Worm (Caenorhabditis elegans): ENCODE results near the gene C04E7.3.

The C04E7.3 gene

ce11 chrX:353134-353669 lies 6.2 kb upstream of the C04E7.3 start, which contains the start of gene sor-3 (continued):
- TF ChIP-seq ekl-4 (GFP tag; IDR thresholded peaks at IDR 0.05) (peak; percentile 67), lin-40 (tag; optimal IDR thresholded peaks at IDR 0.05) (peak; percentile 91), ceh-91 (GFP tag; IDR thresholded peaks at IDR 0.05) (no peak), F10E7.11 (tag; optimal IDR thresholded peaks at IDR 0.05) (no peak), ceh-40 (GFP tag; IDR thresholded peaks at IDR 0.05) (0 out of 2 replicates have a peak, but pooled peaks have one; percentile 38), pbrm-1 (GFP tag; IDR thresholded peaks at IDR 0.05) (peak; percentile 79), madf-6 (GFP tag; IDR thresholded peaks at IDR 0.05) (peak; percentile 45; the same call in 1 of the 2 replicates), nhr-179 (tag; optimal IDR thresholded peaks at IDR 0.05) (peak; percentile 35), nhr-90 (tag; optimal IDR thresholded peaks at IDR 0.05) (peak; percentile 84), rpc-1 (optimal IDR thresholded peaks at IDR 0.05) (peak; percentile 97), rpc-1 (tag; optimal IDR thresholded peaks at IDR 0.05) (peak; percentile 96), egl-18 (GFP tag; IDR thresholded peaks at IDR 0.05) (0 out of 2 replicates have a peak, but pooled peaks have one; percentile 22), madf-3 (GFP tag; IDR thresholded peaks at IDR 0.05) (no peak), ztf-26 (tag; optimal IDR thresholded peaks at IDR 0.05) (peak; percentile 39), B0261.1 (tag; optimal IDR thresholded peaks at IDR 0.05) (peak; percentile 96), somi-1 (GFP tag; optimal IDR thresholded peaks at IDR 0.05) (peak; percentile 20), ZK185.1 (tag; optimal IDR thresholded peaks at IDR 0.05; ENCODE audit: poor library complexity, severe bottlenecking) (peak; percentile 73), Y53F4B.3 (GFP tag; IDR thresholded peaks at IDR 0.05) (no peak), cebp-1 (GFP tag; IDR thresholded peaks at IDR 0.05) (no peak), cebp-1 (tag; optimal IDR thresholded peaks at IDR 0.05) (no peak), attf-5 (GFP tag; optimal IDR thresholded peaks at IDR 0.05) (peak; percentile 69), Y95B8A.8 (GFP tag; IDR thresholded peaks at IDR 0.05) (no peak), bed-2 (GFP tag; IDR thresholded peaks at IDR 0.05) (peak; percentile 65), hlh-26 (GFP tag; conservative IDR thresholded peaks at IDR 0.05) (no peak), hrde-1 (tag; optimal IDR thresholded peaks at IDR 0.05; ENCODE audit: borderline replicate concordance) (peak; percentile 72), gei-17 (GFP tag; optimal IDR thresholded peaks at IDR 0.05) (peak; percentile 17), F57C9.4 (tag; optimal IDR thresholded peaks at IDR 0.05) (no peak), D2030.7 (GFP tag; IDR thresholded peaks at IDR 0.05) (peak; percentile 84), F52B5.7 (tag; optimal IDR thresholded peaks at IDR 0.05) (no peak), B0336.3 (GFP tag; IDR thresholded peaks at IDR 0.05) (no peak), unc-130 (GFP tag; optimal IDR thresholded peaks at IDR 0.05) (peak; percentile 54), Y67H2A.10 (GFP tag; conservative IDR thresholded peaks at IDR 0.05) (no peak; the same call in 1 of the 2 replicates), ztf-18 (tag; optimal IDR thresholded peaks at IDR 0.05) (peak; percentile 78), dpff-1 (tag; optimal IDR thresholded peaks at IDR 0.05) (no peak), snpc-1.3 (tag; optimal IDR thresholded peaks at IDR 0.05; ENCODE audit: insufficient read depth) (peak; percentile 78), dox-1 (GFP tag; IDR thresholded peaks at IDR 0.05) (peak; percentile 78), nhr-80 (tag; optimal IDR thresholded peaks at IDR 0.05) (no peak), F22D6.2 (tag; optimal IDR thresholded peaks at IDR 0.05) (peak; percentile 61), ztf-28 (GFP tag; IDR thresholded peaks at IDR 0.05) (0 out of 2 replicates have a peak, but pooled peaks have one; percentile 35), lin-54 (GFP tag; optimal IDR thresholded peaks at IDR 0.05) (no peak), ceh-100 (GFP tag; IDR thresholded peaks at IDR 0.05) (no peak), mcd-1 (GFP tag; IDR thresholded peaks at IDR 0.05) (no peak; the same call in 1 of the 2 replicates), nfyb-1 (GFP tag; IDR thresholded peaks at IDR 0.05) (peak; percentile 85), lag-1 (GFP tag; IDR thresholded peaks at IDR 0.05) (no peak), hsf-1 (GFP tag; IDR thresholded peaks at IDR 0.05) (no peak), hmg-20 (GFP tag; IDR thresholded peaks at IDR 0.05) (0 out of 2 replicates have a peak, but pooled peaks have one; percentile 42), F49E8.2 (tag; optimal IDR thresholded peaks at IDR 0.05; ENCODE audit: insufficient read depth) (peak; percentile 43), die-1 (tag; optimal IDR thresholded peaks at IDR 0.05) (peak; percentile 91), C17E4.6 (GFP tag; IDR thresholded peaks at IDR 0.05) (no peak)
